Fruit fly (Drosophila melanogaster) whole organism, embryonic: ENCODE results near the gene Hap40.
A peak's percentile ranks its signal among the peaks of the same experiment; 100 is the strongest.

Experiments
- B-H1 ChIP-seq: fragments of 200-800 bp; sonication (Bioruptor generic); IDR thresholded peaks from 3 replicates; pipeline ENCODE4 v1.3.6; 2022; ENCODE audit warnings: missing biosample characterization, missing genetic modification characterization
- C15 ChIP-seq: fragments of 200-800 bp; sonication (Bioruptor generic); IDR thresholded peaks from 3 replicates; pipeline ENCODE4 v1.3.6; 2022; ENCODE audit warnings: missing biosample characterization, missing genetic modification characterization
- CG10209 ChIP-seq: fragments of 200-800 bp; sonication (Bioruptor generic); optimal IDR thresholded peaks from 3 replicates; lab custom pipeline; 2017; ENCODE audit warnings: missing biosample characterization, mild to moderate bottlenecking, missing genetic modification characterization, missing genetic modification reagents
- CG1024 ChIP-seq: fragments of 200-800 bp; sonication (Bioruptor generic); IDR thresholded peaks from 2 replicates; pipeline ENCODE4 v1.3.6; 2022; ENCODE audit warnings: missing biosample characterization, missing genetic modification characterization
- CG10321 ChIP-seq: fragments of 200-800 bp; sonication (Bioruptor generic); IDR thresholded peaks from 2 replicates; pipeline ENCODE4 v1.3.6; 2022; ENCODE audit warnings: missing biosample characterization, missing genetic modification characterization
- CG10366 ChIP-seq: fragments of 200-800 bp; sonication (Bioruptor generic); IDR thresholded peaks from 2 replicates; pipeline ENCODE4 v1.3.6; 2022; ENCODE audit warnings: missing biosample characterization, missing genetic modification characterization
- CG11398 ChIP-seq: fragments of 200-800 bp; sonication (Bioruptor generic); optimal IDR thresholded peaks from 2 replicates; lab custom pipeline; 2016; ENCODE audit warnings: missing biosample characterization, missing genetic modification characterization
- CG12236 ChIP-seq: fragments of 200-800 bp; sonication (Bioruptor generic); optimal IDR thresholded peaks from 2 replicates; lab custom pipeline; 2016; ENCODE audit warnings: missing biosample characterization, missing genetic modification characterization
- CG13296 ChIP-seq: fragments of 200-800 bp; sonication (Bioruptor generic); optimal IDR thresholded peaks from 3 replicates; lab custom pipeline; 2018; ENCODE audit warnings: missing biosample characterization, mild to moderate bottlenecking, missing genetic modification characterization
- CG14965 ChIP-seq: fragments of 200-800 bp; sonication (Bioruptor generic); optimal IDR thresholded peaks from 2 replicates; lab custom pipeline; 2016; ENCODE audit warnings: missing biosample characterization, missing genetic modification characterization, borderline replicate concordance
- CG15479 ChIP-seq: fragments of 200-800 bp; sonication (Bioruptor generic); optimal IDR thresholded peaks from 3 replicates; lab custom pipeline; 2019; ENCODE audit warnings: missing biosample characterization, mild to moderate bottlenecking, missing genetic modification characterization, moderate library complexity
- CG2129 ChIP-seq: fragments of 200-800 bp; sonication (Bioruptor generic); IDR thresholded peaks from 2 replicates; pipeline ENCODE4 v1.3.6; 2022; ENCODE audit warnings: missing biosample characterization, missing genetic modification characterization; ENCODE audit not compliant: partially characterized antibody
- CG2875 ChIP-seq: fragments of 200-800 bp; sonication (Bioruptor generic); optimal IDR thresholded peaks from 2 replicates; lab custom pipeline; 2017; ENCODE audit warnings: missing biosample characterization, mild to moderate bottlenecking, missing genetic modification characterization, missing genetic modification reagents
- CG31441 ChIP-seq: fragments of 200-800 bp; sonication (Bioruptor generic); IDR thresholded peaks from 2 replicates; pipeline ENCODE4 v1.3.6; 2022; ENCODE audit warnings: missing biosample characterization, missing genetic modification characterization
- CG3281 ChIP-seq: fragments of 200-800 bp; sonication (Bioruptor generic); optimal IDR thresholded peaks from 3 replicates; lab custom pipeline; 2017; ENCODE audit warnings: missing biosample characterization, mild to moderate bottlenecking, missing genetic modification characterization
- CG33213 ChIP-seq: fragments of 200-800 bp; sonication (Bioruptor generic); optimal IDR thresholded peaks from 3 replicates; lab custom pipeline; 2016; ENCODE audit warnings: missing biosample characterization, missing genetic modification characterization
- CG34224 ChIP-seq: fragments of 200-800 bp; sonication (Bioruptor generic); IDR thresholded peaks from 3 replicates; pipeline ENCODE4 v1.3.6; 2022; ENCODE audit warnings: missing biosample characterization, missing genetic modification characterization; ENCODE audit not compliant: partially characterized antibody
- CG8290 ChIP-seq, 3 experiments: fragments of 200-800 bp; sonication (Bioruptor generic); optimal IDR thresholded peaks; 2 replicates each; lab custom pipeline; 2016 to 2019; ENCODE audit warnings: missing biosample characterization in 3 of 3, missing genetic modification characterization in 3 of 3, mild to moderate bottlenecking in 2 of 3, moderate library complexity in 1 of 3
- CG8359 ChIP-seq: fragments of 200-800 bp; sonication (Bioruptor generic); optimal IDR thresholded peaks from 2 replicates; lab custom pipeline; 2017; ENCODE audit warnings: missing biosample characterization, mild to moderate bottlenecking, missing genetic modification characterization, borderline replicate concordance
- CG8944 ChIP-seq: fragments of 200-800 bp; sonication (Bioruptor generic); optimal IDR thresholded peaks from 3 replicates; lab custom pipeline; 2016; ENCODE audit warnings: missing biosample characterization, missing genetic modification characterization
- CkIIα-i1 ChIP-seq: fragments of 200-800 bp; sonication (Bioruptor generic); IDR thresholded peaks from 2 replicates; pipeline ENCODE4 v1.3.6; 2022; ENCODE audit warnings: missing biosample characterization, missing genetic modification characterization
- Dad ChIP-seq: fragments of 200-800 bp; sonication (Bioruptor generic); optimal IDR thresholded peaks from 3 replicates; lab custom pipeline; 2016; ENCODE audit warnings: missing biosample characterization, missing genetic modification characterization
- Dll ChIP-seq: fragments of 200-800 bp; sonication (Bioruptor generic); IDR thresholded peaks from 4 replicates; pipeline ENCODE4 v1.3.6; 2022; ENCODE audit warnings: missing biosample characterization, missing genetic modification characterization; ENCODE audit not compliant: partially characterized antibody
- H15 ChIP-seq: fragments of 200-800 bp; sonication (Bioruptor generic); IDR thresholded peaks from 3 replicates; pipeline ENCODE4 v1.3.6; 2022; ENCODE audit warnings: missing biosample characterization, missing genetic modification characterization
- HHEX ChIP-seq: fragments of 200-800 bp; sonication (Bioruptor generic); optimal IDR thresholded peaks from 3 replicates; lab custom pipeline; 2017; ENCODE audit warnings: missing biosample characterization, mild to moderate bottlenecking, missing genetic modification characterization, missing genetic modification reagents
- HmgD ChIP-seq: fragments of 200-800 bp; sonication (Bioruptor generic); optimal IDR thresholded peaks from 3 replicates; lab custom pipeline; 2016; ENCODE audit warnings: missing biosample characterization, missing genetic modification characterization
- Hr3 ChIP-seq: fragments of 200-800 bp; sonication (Bioruptor generic); optimal IDR thresholded peaks from 3 replicates; lab custom pipeline; 2016; ENCODE audit warnings: missing biosample characterization, missing genetic modification characterization
- Mes4 ChIP-seq: fragments of 200-800 bp; sonication (Bioruptor generic); optimal IDR thresholded peaks from 2 replicates; lab custom pipeline; 2016; ENCODE audit warnings: missing biosample characterization, missing genetic modification characterization
- Neu2 ChIP-seq: fragments of 200-800 bp; sonication (Bioruptor generic); optimal IDR thresholded peaks from 3 replicates; lab custom pipeline; 2016; ENCODE audit warnings: missing biosample characterization, missing genetic modification characterization, borderline replicate concordance
- Rfx ChIP-seq: fragments of 200-800 bp; sonication (Bioruptor generic); IDR thresholded peaks from 2 replicates; pipeline ENCODE4 v1.3.6; 2022; ENCODE audit warnings: missing biosample characterization, missing genetic modification characterization
- Scr ChIP-seq: fragments of 200-800 bp; sonication (Bioruptor generic); IDR thresholded peaks from 2 replicates; pipeline ENCODE4 v1.3.6; 2022; ENCODE audit warnings: missing biosample characterization, missing genetic modification characterization; ENCODE audit not compliant: partially characterized antibody
- Sin3A ChIP-seq: fragments of >200 bp; optimal IDR thresholded peaks from 2 replicates; lab custom pipeline; 2018
- bab2 ChIP-seq: fragments of 200-800 bp; sonication (Bioruptor generic); optimal IDR thresholded peaks from 2 replicates; lab custom pipeline; 2016; ENCODE audit warnings: missing biosample characterization, missing genetic modification characterization
- cg ChIP-seq: fragments of 200-800 bp; sonication (Bioruptor generic); optimal IDR thresholded peaks from 3 replicates; lab custom pipeline; 2019; ENCODE audit warnings: missing biosample characterization, mild to moderate bottlenecking, missing genetic modification characterization, moderate library complexity
- chm ChIP-seq: fragments of 200-800 bp; sonication (Bioruptor generic); IDR thresholded peaks from 2 replicates; pipeline ENCODE4 v1.3.6; 2022; ENCODE audit warnings: missing biosample characterization, missing genetic modification characterization
- croc ChIP-seq: fragments of 200-800 bp; sonication (Bioruptor generic); conservative IDR thresholded peaks from 3 replicates; pipeline ENCODE4 v1.3.6; 2022; ENCODE audit warnings: missing biosample characterization, missing genetic modification characterization
- dmrt11E ChIP-seq: fragments of 200-800 bp; sonication (Bioruptor generic); optimal IDR thresholded peaks from 3 replicates; lab custom pipeline; 2018; ENCODE audit warnings: missing biosample characterization, mild to moderate bottlenecking, missing genetic modification characterization, moderate library complexity
- dmrt99B ChIP-seq: fragments of 200-800 bp; sonication (Bioruptor generic); optimal IDR thresholded peaks from 2 replicates; lab custom pipeline; 2018; ENCODE audit warnings: missing biosample characterization, mild to moderate bottlenecking, missing genetic modification characterization, moderate library complexity
- dpn ChIP-seq, 2 experiments: fragments of 200-800 bp; sonication (Bioruptor generic); optimal IDR thresholded peaks; 3 replicates each; lab custom pipeline; 2016; ENCODE audit warnings: missing biosample characterization in 2 of 2, missing genetic modification characterization in 2 of 2
- dysf ChIP-seq: fragments of 200-800 bp; sonication (Bioruptor generic); IDR thresholded peaks from 3 replicates; pipeline ENCODE4 v1.3.6; 2022; ENCODE audit warnings: missing biosample characterization, missing genetic modification characterization
- emc ChIP-seq: fragments of 200-800 bp; sonication (Bioruptor generic); optimal IDR thresholded peaks from 2 replicates; lab custom pipeline; 2016; ENCODE audit warnings: missing biosample characterization, missing genetic modification characterization
- eve ChIP-seq, 2 experiments: fragments of >200 bp; optimal IDR thresholded peaks; 2 replicates each; lab custom pipeline; 2017; ENCODE audit warnings: missing biosample characterization in 2 of 2, missing genetic modification characterization in 2 of 2
- fd102C ChIP-seq: fragments of 200-800 bp; sonication (Bioruptor generic); optimal IDR thresholded peaks from 2 replicates; lab custom pipeline; 2018; ENCODE audit warnings: missing biosample characterization, mild to moderate bottlenecking, missing genetic modification characterization, moderate library complexity
- gsb ChIP-seq: fragments of 200-800 bp; sonication (Bioruptor generic); IDR thresholded peaks from 2 replicates; pipeline ENCODE4 v1.3.6; 2022; ENCODE audit warnings: missing biosample characterization, missing genetic modification characterization
- insv ChIP-seq, 2 experiments: fragments of 200-800 bp; sonication (Bioruptor generic); optimal IDR thresholded peaks; 3 replicates each; lab custom pipeline; 2016 to 2018; ENCODE audit warnings: missing biosample characterization in 2 of 2, missing genetic modification characterization in 2 of 2
- jumu ChIP-seq: fragments of 200-800 bp; sonication (Bioruptor generic); optimal IDR thresholded peaks from 3 replicates; lab custom pipeline; 2016; ENCODE audit warnings: missing biosample characterization, missing genetic modification characterization
- p53 ChIP-seq: fragments of 200-800 bp; sonication (Bioruptor generic); optimal IDR thresholded peaks from 2 replicates; lab custom pipeline; 2016; ENCODE audit warnings: missing biosample characterization, missing genetic modification characterization
- pita ChIP-seq: fragments of 200-800 bp; sonication (Bioruptor generic); optimal IDR thresholded peaks from 2 replicates; lab custom pipeline; 2017; ENCODE audit warnings: missing biosample characterization, mild to moderate bottlenecking, missing genetic modification characterization
- pzg ChIP-seq: fragments of 200-800 bp; sonication (Bioruptor generic); optimal IDR thresholded peaks from 3 replicates; lab custom pipeline; 2018; ENCODE audit warnings: missing biosample characterization, mild to moderate bottlenecking, missing genetic modification characterization, moderate library complexity
- scrt ChIP-seq: fragments of 200-800 bp; sonication (Bioruptor generic); optimal IDR thresholded peaks from 2 replicates; lab custom pipeline; 2018; ENCODE audit warnings: missing biosample characterization, mild to moderate bottlenecking, missing genetic modification characterization, moderate library complexity
- tgo ChIP-seq: fragments of 200-800 bp; sonication (Bioruptor generic); IDR thresholded peaks from 3 replicates; pipeline ENCODE4 v1.3.6; 2022; ENCODE audit warnings: missing biosample characterization, missing genetic modification characterization
- wdn ChIP-seq: fragments of 200-800 bp; sonication (Bioruptor generic); IDR thresholded peaks from 2 replicates; pipeline ENCODE4 v1.3.6; 2022; ENCODE audit warnings: missing biosample characterization, missing genetic modification characterization

Gene Hap40

dm6 chrX:15731968-15732367 is 28.0 kb downstream of the Hap40 start, which contains the start of gene CG8191 (continued):
- no peak for TF ChIP-seq Hr3 (GFP tag; lab: Kevin White, UChicago)
- TF ChIP-seq CG10321, result no peak
- TF ChIP-seq bab2 (GFP tag; lab: Kevin White, UChicago), result no peak
- TF ChIP-seq CG10209 (GFP tag; lab: Kevin White, UChicago), result no peak
- TF ChIP-seq CG31441 (GFP tag; lab: Robert Waterston, UW), result no peak
- no peak for TF ChIP-seq CG2875 (GFP tag; lab: Kevin White, UChicago)
- no peak for TF ChIP-seq pita (GFP tag; lab: Kevin White, UChicago)
- no peak for TF ChIP-seq wdn
- TF ChIP-seq CG33213 (GFP tag; lab: Kevin White, UChicago), result no peak
- TF ChIP-seq dysf (GFP tag; lab: Robert Waterston, UW), result no peak
- peak; percentile 74; the same call in 3 of the 4 replicates for TF ChIP-seq Dll (GFP tag; lab: Robert Waterston, UW)
- TF ChIP-seq CG13296 (GFP tag; lab: Kevin White, UChicago), result no peak
- TF ChIP-seq CG8944 (GFP tag; lab: Kevin White, UChicago), result no peak
- TF ChIP-seq cg, result no peak
- peak; percentile 44 for TF ChIP-seq pzg
- TF ChIP-seq jumu (GFP tag; lab: Kevin White, UChicago), result no peak
- no peak for TF ChIP-seq HHEX (GFP tag; lab: Kevin White, UChicago)
- no peak for TF ChIP-seq CG8359 (GFP tag; lab: Kevin White, UChicago)
- no peak for TF ChIP-seq gsb (GFP tag; lab: Robert Waterston, UW)
- TF ChIP-seq Neu2 (GFP tag; lab: Kevin White, UChicago), result no peak
- TF ChIP-seq tgo (GFP tag; lab: Robert Waterston, UW), result no peak
- no peak for TF ChIP-seq dmrt11E (tag; lab: Kevin White, UChicago)
- no peak for TF ChIP-seq eve (GFP tag; optimal IDR thresholded peaks at IDR 0.05; lab: Kevin White, UChicago)
- no peak for TF ChIP-seq CG15479
- TF ChIP-seq p53, result no peak
- TF ChIP-seq CG1024 (GFP tag; lab: Robert Waterston, UW), result no peak
- no peak for TF ChIP-seq chm
- no peak for TF ChIP-seq CG12236
- no peak for TF ChIP-seq C15
- no peak for TF ChIP-seq croc
- no peak for TF ChIP-seq Mes4 (GFP tag; lab: Kevin White, UChicago)
- TF ChIP-seq CG11398 (GFP tag; lab: Kevin White, UChicago), result no peak
- no peak for TF ChIP-seq CG3281 (GFP tag; lab: Kevin White, UChicago)
- no peak for TF ChIP-seq CG8290 (GFP tag; optimal IDR thresholded peaks at IDR 0.05; lab: Kevin White, UChicago)
- TF ChIP-seq CG8290 (tag; optimal IDR thresholded peaks at IDR 0.05; lab: Kevin White, UChicago), result no peak
- TF ChIP-seq insv (GFP tag; optimal IDR thresholded peaks at IDR 0.05; lab: Kevin White, UChicago), result no peak
- no peak for TF ChIP-seq scrt
- no peak for TF ChIP-seq CkIIα-i1 (GFP tag; lab: Robert Waterston, UW)
- no peak for TF ChIP-seq dmrt99B
- TF ChIP-seq H15 (GFP tag; lab: Robert Waterston, UW), result no peak
- peak; percentile 66 for TF ChIP-seq Scr (GFP tag; lab: Robert Waterston, UW)
- TF ChIP-seq Dad (GFP tag; lab: Kevin White, UChicago), result no peak
- no peak for TF ChIP-seq emc (GFP tag; lab: Kevin White, UChicago)
- TF ChIP-seq CG34224 (GFP tag; lab: Robert Waterston, UW), result peak; percentile 80
- no peak for TF ChIP-seq HmgD
- no peak for TF ChIP-seq Sin3A
- TF ChIP-seq B-H1 (GFP tag; lab: Robert Waterston, UW), result no peak
- TF ChIP-seq CG14965, result no peak
- TF ChIP-seq Rfx (GFP tag; lab: Robert Waterston, UW), result no peak
- TF ChIP-seq fd102C (GFP tag; lab: Kevin White, UChicago), result no peak
- peak; percentile 45; the same call in 1 of the 2 replicates for TF ChIP-seq CG2129 (GFP tag; lab: Robert Waterston, UW)
- TF ChIP-seq dpn (GFP tag; optimal IDR thresholded peaks at IDR 0.05; lab: Kevin White, UChicago), result no peak
- TF ChIP-seq CG10366 (GFP tag; lab: Robert Waterston, UW), result no peak
